Worm (Caenorhabditis elegans): Measurements from ENCODE around the gene C27B7.5.

ce11 chrIV:8852194-8852593 lies 49.3 kb upstream of the C27B7.5 start, which contains the start of gene alp-1:
- TF ChIP-seq nhr-232 (tag; optimal IDR thresholded peaks at IDR 0.05) (no peak), hlh-13 (GFP tag; optimal IDR thresholded peaks at IDR 0.05) (no peak), ref-2 (tag; optimal IDR thresholded peaks at IDR 0.05) (no peak), pqm-1 (tag; optimal IDR thresholded peaks at IDR 0.05) (no peak), syd-9 (tag; optimal IDR thresholded peaks at IDR 0.05) (no peak)
